Worm (Caenorhabditis elegans) whole organism, mixed stage, embryonic: ENCODE measurements around the gene tag-243.

Experiments used
- blmp-1 ChIP-seq: fragments of 150-350 bp; optimal IDR thresholded peaks from 2 replicates; lab custom pipeline; 2014; ENCODE audit warnings: missing biosample characterization, missing genetic modification characterization
- elt-3 ChIP-seq: fragments of 150-350 bp; optimal IDR thresholded peaks from 2 replicates; lab custom pipeline; 2014; ENCODE audit warnings: missing biosample characterization, missing genetic modification characterization
- hlh-1 ChIP-seq: fragments of 150-350 bp; optimal IDR thresholded peaks from 2 replicates; lab custom pipeline; 2014; ENCODE audit warnings: missing biosample characterization, missing genetic modification reagents, missing genetic modification characterization
- lsy-2 ChIP-seq: fragments of 150-350 bp; optimal IDR thresholded peaks from 2 replicates; lab custom pipeline; 2014; ENCODE audit warnings: missing biosample characterization, missing genetic modification characterization
- nhr-12 ChIP-seq: fragments of 150-350 bp; optimal IDR thresholded peaks from 2 replicates; lab custom pipeline; 2014; ENCODE audit warnings: missing biosample characterization, missing genetic modification characterization
- nhr-28 ChIP-seq: fragments of 150-350 bp; optimal IDR thresholded peaks from 2 replicates; lab custom pipeline; 2014; ENCODE audit warnings: missing biosample characterization, missing genetic modification characterization
- nhr-76 ChIP-seq: sonication (generic microtip); optimal IDR thresholded peaks from 2 replicates; lab custom pipeline; 2017; ENCODE audit warnings: missing biosample characterization, missing genetic modification characterization
- pha-4 ChIP-seq: fragments of 150-350 bp; optimal IDR thresholded peaks from 2 replicates; lab custom pipeline; 2018; ENCODE audit warnings: missing biosample characterization, missing genetic modification reagents, missing genetic modification characterization
- snpc-4 ChIP-seq: fragments of 150-350 bp; optimal IDR thresholded peaks from 2 replicates; lab custom pipeline; 2014; ENCODE audit warnings: missing biosample characterization, missing genetic modification characterization
- unc-62 ChIP-seq: fragments of 150-350 bp; optimal IDR thresholded peaks from 2 replicates; lab custom pipeline; 2014; ENCODE audit warnings: missing biosample characterization, missing genetic modification reagents, missing genetic modification characterization
- ztf-11 ChIP-seq: fragments of 150-350 bp; optimal IDR thresholded peaks from 2 replicates; lab custom pipeline; 2014; ENCODE audit warnings: missing biosample characterization, missing genetic modification characterization

ce11 chrIII:4658384-4658844 lies 29.8 kb downstream of the tag-243 start, which contains the start of gene cdka-1:
- TF ChIP-seq unc-62 (GFP tag; lab: Kevin White, UChicago) (no peak), nhr-76 (tag; lab: Kevin White, UChicago) (no peak), ztf-11 (tag; lab: Kevin White, UChicago) (no peak), hlh-1 (tag; lab: Kevin White, UChicago) (no peak), pha-4 (tag; lab: Kevin White, UChicago) (no peak), nhr-28 (tag; lab: Kevin White, UChicago) (no peak), elt-3 (tag; lab: Kevin White, UChicago) (no peak), snpc-4 (tag; lab: Kevin White, UChicago) (no peak), nhr-12 (no peak), lsy-2 (tag; lab: Kevin White, UChicago) (no peak), blmp-1 (tag; lab: Kevin White, UChicago) (no peak)
